ENCODE assay signal across 5 fruit fly cellular contexts in the genomic region with DNA sequence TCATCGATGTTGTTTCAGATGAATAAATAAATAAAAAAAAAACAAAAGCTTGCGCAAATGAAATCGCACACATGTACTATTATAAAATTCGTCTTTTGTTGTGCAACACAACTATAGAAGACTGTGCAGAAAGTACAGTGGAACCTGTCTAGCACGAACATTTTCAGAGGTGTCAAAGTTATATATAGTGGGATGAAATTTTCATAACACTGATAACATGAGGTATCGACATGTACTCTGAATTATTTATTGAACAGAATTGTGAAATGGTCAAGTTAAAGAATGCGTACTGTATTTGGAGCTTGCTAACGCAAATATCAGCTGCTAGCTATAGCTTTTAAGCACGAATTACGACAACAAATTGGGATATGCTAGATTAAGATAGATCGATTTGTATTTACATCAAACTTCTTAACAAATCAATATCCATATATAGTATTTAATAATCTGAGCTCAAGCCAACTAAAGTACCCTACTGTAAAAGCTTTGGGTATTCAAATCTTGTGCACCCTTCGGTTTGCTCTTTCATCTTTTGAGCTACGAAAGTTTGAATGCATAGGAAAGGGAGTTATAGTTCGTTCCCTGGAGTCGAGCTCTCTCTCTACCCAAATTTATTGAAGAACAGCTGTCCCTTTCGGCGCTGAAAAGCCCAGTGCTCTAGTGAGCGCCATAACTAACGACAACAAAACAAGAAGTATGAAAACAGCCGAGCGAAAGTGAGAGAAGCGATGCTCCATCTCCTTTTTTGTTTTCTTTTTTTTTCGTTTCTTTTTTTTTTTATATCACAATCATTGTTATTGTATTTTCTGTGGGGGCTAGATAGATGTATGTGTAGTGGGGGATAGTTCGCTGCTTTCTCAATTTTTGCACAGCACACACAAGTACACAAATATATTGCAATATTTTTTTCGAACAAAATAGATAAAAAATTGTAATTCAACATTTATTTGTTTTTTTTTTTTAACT.
TF ChIP-seq lines count a peak whose summit lies in the region.

No protein-coding gene starts in this region.

- TF ChIP-seq CTCF in whole organism, embryonic (GFP tag; optimal IDR thresholded peaks at IDR 0.05; lab: Kevin White, UChicago): peak; percentile 10

TF ChIP-seq in whole organism, adult, 20 proteins besides CTCF, POLR2A, EP300 and RAD21 (continues in another document):
- TF ChIP-seq ovo (GFP tag; optimal IDR thresholded peaks at IDR 0.05; lab: Kevin White, UChicago): peak; percentile 19
- peak; percentile 98 for TF ChIP-seq CG7101 (tag; optimal IDR thresholded peaks at IDR 0.05; lab: Kevin White, UChicago)
- TF ChIP-seq kay (GFP tag; lab: Kevin White, UChicago; ENCODE audit: borderline replicate concordance): peak; percentile 95
- peak; percentile 94 for TF ChIP-seq CG14711 (tag; optimal IDR thresholded peaks at IDR 0.05; lab: Kevin White, UChicago)
- peak; percentile 96 for TF ChIP-seq CG33017 (tag; optimal IDR thresholded peaks at IDR 0.05; lab: Kevin White, UChicago)
- TF ChIP-seq bab1 (GFP tag; optimal IDR thresholded peaks at IDR 0.05; lab: Kevin White, UChicago): peak; percentile 96
- TF ChIP-seq CG7045 (GFP tag; optimal IDR thresholded peaks at IDR 0.05; lab: Kevin White, UChicago): peak; percentile 96
- TF ChIP-seq Hr96 (GFP tag; optimal IDR thresholded peaks at IDR 0.05; lab: Kevin White, UChicago): peak; percentile 97
- TF ChIP-seq toe (GFP tag; optimal IDR thresholded peaks at IDR 0.05; lab: Kevin White, UChicago): peak; percentile 93
- peak; percentile 84 for TF ChIP-seq CG11617 (GFP tag; optimal IDR thresholded peaks at IDR 0.05; lab: Kevin White, UChicago)
- TF ChIP-seq Crg-1 (GFP tag; optimal IDR thresholded peaks at IDR 0.05; lab: Kevin White, UChicago): peak; percentile 89
- peak; percentile 95 for TF ChIP-seq CG5204 (GFP tag; optimal IDR thresholded peaks at IDR 0.05; lab: Kevin White, UChicago)
- TF ChIP-seq pad (GFP tag; optimal IDR thresholded peaks at IDR 0.05; lab: Kevin White, UChicago): peak; percentile 86
- TF ChIP-seq tj (GFP tag; optimal IDR thresholded peaks at IDR 0.05; lab: Kevin White, UChicago): peak; percentile 73
- TF ChIP-seq Clk (GFP tag; optimal IDR thresholded peaks at IDR 0.05; lab: Kevin White, UChicago): peak; percentile 93

TF ChIP-seq in whole organism, embryonic, 481 proteins besides CTCF, POLR2A, EP300 and RAD21 (continues in another document):
- TF ChIP-seq mam (GFP tag; optimal IDR thresholded peaks at IDR 0.05; lab: Kevin White, UChicago) (peak; percentile 94), CG7963 (GFP tag; IDR thresholded peaks at IDR 0.05; lab: Robert Waterston, UW; ENCODE audit: partially characterized antibody) (no peak), fd96Cb (tag; optimal IDR thresholded peaks at IDR 0.05; lab: Kevin White, UChicago) (peak; percentile 78), Blimp-1 (GFP tag; optimal IDR thresholded peaks at IDR 0.05; lab: Kevin White, UChicago) (peak; percentile 72), Jarid2 (GFP tag; optimal IDR thresholded peaks at IDR 0.05; lab: Kevin White, UChicago) (peak; percentile 57), CG11093 (GFP tag; IDR thresholded peaks at IDR 0.05; lab: Robert Waterston, UW) (peak; percentile 83), CG14710 (tag; optimal IDR thresholded peaks at IDR 0.05; lab: Kevin White, UChicago) (peak; percentile 58), sob (GFP tag; IDR thresholded peaks at IDR 0.05; lab: Robert Waterston, UW) (peak; percentile 94), Dek (tag; optimal IDR thresholded peaks at IDR 0.05; lab: Kevin White, UChicago) (peak; percentile 89), HmgD (GFP tag; optimal IDR thresholded peaks at IDR 0.05; lab: Kevin White, UChicago) (peak; percentile 62), btn (GFP tag; optimal IDR thresholded peaks at IDR 0.05; lab: Kevin White, UChicago) (peak; percentile 80), eyg (GFP tag; optimal IDR thresholded peaks at IDR 0.05; lab: Kevin White, UChicago) (peak; percentile 85), Antp (GFP tag; optimal IDR thresholded peaks at IDR 0.05; lab: Kevin White, UChicago) (peak; percentile 90), Asciz (GFP tag; optimal IDR thresholded peaks at IDR 0.05; lab: Kevin White, UChicago) (peak; percentile 74), CG11247 (GFP tag; IDR thresholded peaks at IDR 0.05; lab: Robert Waterston, UW) (peak; percentile 89), B-H2 (GFP tag; optimal IDR thresholded peaks at IDR 0.05; lab: Kevin White, UChicago) (peak; percentile 97)

TF ChIP-seq in whole organism, prepupa, 60 proteins besides CTCF, POLR2A, EP300 and RAD21 (continues in another document):
- TF ChIP-seq CG11294 (GFP tag; IDR thresholded peaks at IDR 0.05; lab: Robert Waterston, UW): peak; percentile 88
- peak; percentile 10 for TF ChIP-seq dsx (GFP tag; optimal IDR thresholded peaks at IDR 0.05; lab: Kevin White, UChicago; ENCODE audit: poor library complexity, severe bottlenecking)
- TF ChIP-seq dac (GFP tag; optimal IDR thresholded peaks at IDR 0.05; lab: Kevin White, UChicago): peak; percentile 52
- TF ChIP-seq Hr38 (GFP tag; optimal IDR thresholded peaks at IDR 0.05; lab: Kevin White, UChicago): peak; percentile 16
- TF ChIP-seq ss (GFP tag; optimal IDR thresholded peaks at IDR 0.05; lab: Kevin White, UChicago): peak in 1 of 2 experiments; percentile 11
- peak; percentile 78 for TF ChIP-seq cyc (GFP tag; optimal IDR thresholded peaks at IDR 0.05; lab: Kevin White, UChicago)
- TF ChIP-seq CG10631 (GFP tag; optimal IDR thresholded peaks at IDR 0.05; lab: Kevin White, UChicago): peak; percentile 66
- peak; percentile 79 for TF ChIP-seq CG32006 (GFP tag; optimal IDR thresholded peaks at IDR 0.05; lab: Kevin White, UChicago)
- no peak for TF ChIP-seq CG9139 (GFP tag; optimal IDR thresholded peaks at IDR 0.05; lab: Kevin White, UChicago)
- TF ChIP-seq topi (GFP tag; optimal IDR thresholded peaks at IDR 0.05; lab: Kevin White, UChicago): peak; percentile 67
- TF ChIP-seq Eip75B (GFP tag; optimal IDR thresholded peaks at IDR 0.05; lab: Kevin White, UChicago): peak; percentile 65
- TF ChIP-seq Eip78C (GFP tag; lab: Kevin White, UChicago): peak; percentile 92
- peak; percentile 78 for TF ChIP-seq achi (GFP tag; optimal IDR thresholded peaks at IDR 0.05; lab: Kevin White, UChicago)
- peak; percentile 7 for TF ChIP-seq fd85E (GFP tag; optimal IDR thresholded peaks at IDR 0.05; lab: Kevin White, UChicago)
- peak; percentile 75 for TF ChIP-seq lz (GFP tag; optimal IDR thresholded peaks at IDR 0.05; lab: Kevin White, UChicago)
- TF ChIP-seq CG10669 (GFP tag; optimal IDR thresholded peaks at IDR 0.05; lab: Kevin White, UChicago): peak; percentile 58

TF ChIP-seq in whole organism, pupa, 21 proteins besides CTCF, POLR2A, EP300 and RAD21 (continues in another document):
- peak; percentile 47 for TF ChIP-seq Pif1B (GFP tag; optimal IDR thresholded peaks at IDR 0.05; lab: Kevin White, UChicago)
- no peak for TF ChIP-seq CG13204 (GFP tag; optimal IDR thresholded peaks at IDR 0.05; lab: Kevin White, UChicago)
- TF ChIP-seq CG9948 (tag; optimal IDR thresholded peaks at IDR 0.05; lab: Kevin White, UChicago): peak; percentile 45
- no peak for TF ChIP-seq D1 (tag; optimal IDR thresholded peaks at IDR 0.05; lab: Kevin White, UChicago)
- TF ChIP-seq Pif1A (GFP tag; optimal IDR thresholded peaks at IDR 0.05; lab: Kevin White, UChicago): peak; percentile 56
- TF ChIP-seq Ets98B (GFP tag; IDR thresholded peaks at IDR 0.05; lab: Robert Waterston, UW): peak; percentile 93
- peak; percentile 83 for TF ChIP-seq CG12605 (GFP tag; IDR thresholded peaks at IDR 0.05; lab: Robert Waterston, UW)
- peak; percentile 61 for TF ChIP-seq CG15710 (tag; optimal IDR thresholded peaks at IDR 0.05; lab: Kevin White, UChicago)
- TF ChIP-seq EcR (GFP tag; optimal IDR thresholded peaks at IDR 0.05; lab: Kevin White, UChicago): no peak
- peak; percentile 72 for TF ChIP-seq CG8301 (tag; optimal IDR thresholded peaks at IDR 0.05; lab: Kevin White, UChicago)
- TF ChIP-seq CG4496 (GFP tag; IDR thresholded peaks at IDR 0.05; lab: Robert Waterston, UW): peak; percentile 96
- TF ChIP-seq CG14655 (GFP tag; optimal IDR thresholded peaks at IDR 0.05; lab: Kevin White, UChicago): peak; percentile 66
- peak; percentile 60 for TF ChIP-seq CG17806 (tag; optimal IDR thresholded peaks at IDR 0.05; lab: Kevin White, UChicago)
- TF ChIP-seq fd96Ca (GFP tag; IDR thresholded peaks at IDR 0.05; lab: Robert Waterston, UW): peak; percentile 85
- TF ChIP-seq Snoo (tag; optimal IDR thresholded peaks at IDR 0.05; lab: Kevin White, UChicago): peak; percentile 54
- peak; percentile 74 for TF ChIP-seq CG10348 (GFP tag; IDR thresholded peaks at IDR 0.05; lab: Robert Waterston, UW)
- TF ChIP-seq CG34367 (tag; optimal IDR thresholded peaks at IDR 0.05; lab: Kevin White, UChicago): peak; percentile 45
- peak; percentile 68; the same call in 1 of the 2 replicates for TF ChIP-seq rn (GFP tag; IDR thresholded peaks at IDR 0.05; lab: Robert Waterston, UW)

TF ChIP-seq in whole organism, wandering third instar larva, 38 proteins besides CTCF, POLR2A, EP300 and RAD21 (continues in another document):
- TF ChIP-seq Hnf4 (GFP tag; optimal IDR thresholded peaks at IDR 0.05; lab: Kevin White, UChicago) (peak; percentile 80), woc (GFP tag; optimal IDR thresholded peaks at IDR 0.05; lab: Kevin White, UChicago) (peak; percentile 44), Abd-B (GFP tag; optimal IDR thresholded peaks at IDR 0.05; lab: Kevin White, UChicago) (no peak), psq (GFP tag; optimal IDR thresholded peaks at IDR 0.05; lab: Kevin White, UChicago) (peak; percentile 65), CG32264 (GFP tag; optimal IDR thresholded peaks at IDR 0.05; lab: Kevin White, UChicago) (peak; percentile 64), h (GFP tag; optimal IDR thresholded peaks at IDR 0.05; lab: Kevin White, UChicago) (peak; percentile 89), CG9705 (GFP tag; optimal IDR thresholded peaks at IDR 0.05; lab: Kevin White, UChicago) (peak; percentile 50), rgr (GFP tag; optimal IDR thresholded peaks at IDR 0.05; lab: Kevin White, UChicago) (peak; percentile 86), jim (GFP tag; optimal IDR thresholded peaks at IDR 0.05; lab: Kevin White, UChicago) (peak; percentile 54), ey (GFP tag; optimal IDR thresholded peaks at IDR 0.05; lab: Kevin White, UChicago) (peak; percentile 84), sage (GFP tag; optimal IDR thresholded peaks at IDR 0.05; lab: Kevin White, UChicago) (peak; percentile 57), GATAd (GFP tag; optimal IDR thresholded peaks at IDR 0.05; lab: Kevin White, UChicago) (peak; percentile 47), br (GFP tag; optimal IDR thresholded peaks at IDR 0.05; lab: Kevin White, UChicago) (peak; percentile 80), Dif (GFP tag; optimal IDR thresholded peaks at IDR 0.05; lab: Kevin White, UChicago; ENCODE audit: partially characterized antibody) (no peak), pan (optimal IDR thresholded peaks at IDR 0.05; lab: Kevin White, UChicago) (no peak), Jra (GFP tag; optimal IDR thresholded peaks at IDR 0.05; lab: Kevin White, UChicago) (peak; percentile 41), Hr78 (GFP tag; optimal IDR thresholded peaks at IDR 0.05; lab: Kevin White, UChicago) (no peak), Mio (GFP tag; optimal IDR thresholded peaks at IDR 0.05; lab: Kevin White, UChicago) (peak; percentile 34), Hr83 (GFP tag; optimal IDR thresholded peaks at IDR 0.05; lab: Kevin White, UChicago; ENCODE audit: poor library complexity, severe bottlenecking) (peak; percentile 82)
